Worm (Caenorhabditis elegans): ENCODE data around the gene F45H10.5.

Gene F45H10.5

DNA sequence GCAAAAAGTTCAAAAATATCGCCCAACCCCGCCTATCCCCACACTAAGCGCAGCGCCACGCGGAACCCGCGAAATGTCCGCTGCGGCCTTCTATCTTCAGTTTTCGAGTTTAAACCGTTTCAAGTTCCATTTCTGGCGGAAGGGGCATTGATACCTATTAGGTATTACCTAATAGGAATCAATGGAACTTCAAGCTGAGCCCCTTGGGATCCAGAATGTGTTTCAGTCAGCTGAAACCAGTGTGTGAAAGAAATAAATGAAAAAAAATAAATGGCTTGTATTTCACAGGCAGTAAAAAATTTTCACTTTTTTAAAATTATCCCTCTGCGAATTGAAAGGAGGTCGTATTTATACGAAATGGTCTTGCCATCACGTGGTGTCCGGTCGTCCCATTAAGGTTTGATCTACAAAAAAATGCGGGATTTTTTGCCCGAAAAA lies 19.5 kb downstream of the F45H10.5 start (continued):
- TF ChIP-seq snpc-3.4 (tag; optimal IDR thresholded peaks at IDR 0.05) (peak; percentile 98), F33H1.4 (GFP tag; IDR thresholded peaks at IDR 0.05) (peak; percentile 61), hlh-12 (tag; optimal IDR thresholded peaks at IDR 0.05) (no peak), sea-2 (GFP tag; IDR thresholded peaks at IDR 0.05) (no peak), lir-1 (GFP tag; conservative IDR thresholded peaks at IDR 0.05) (peak; percentile 51; the same call in 1 of the 2 replicates), nfya-1 (tag; optimal IDR thresholded peaks at IDR 0.05; ENCODE audit: borderline replicate concordance, insufficient read depth) (no peak), pha-4 (tag; optimal IDR thresholded peaks at IDR 0.05) (no peak), madf-3 (GFP tag; IDR thresholded peaks at IDR 0.05) (0 out of 2 replicates have a peak, but pooled peaks have one; percentile 29), ztf-28 (GFP tag; IDR thresholded peaks at IDR 0.05) (peak; percentile 29; the same call in 1 of the 2 replicates), ceh-100 (GFP tag; IDR thresholded peaks at IDR 0.05) (peak; percentile 52), attf-3 (GFP tag; conservative IDR thresholded peaks at IDR 0.05) (peak; percentile 39; the same call in 1 of the 2 replicates), let-526 (GFP tag; IDR thresholded peaks at IDR 0.05) (no peak), lin-35 (GFP tag; optimal IDR thresholded peaks at IDR 0.05) (peak in 1 of 3 experiments; percentile 29), Y53G8AR.9 (GFP tag; conservative IDR thresholded peaks at IDR 0.05) (peak; percentile 70), pbrm-1 (GFP tag; IDR thresholded peaks at IDR 0.05) (peak; percentile 88; the same call in 1 of the 2 replicates), madf-10 (tag; optimal IDR thresholded peaks at IDR 0.05) (no peak), madf-8 (GFP tag; conservative IDR thresholded peaks at IDR 0.05) (peak; percentile 48), attf-6 (GFP tag; IDR thresholded peaks at IDR 0.05) (peak; percentile 97), dpff-1 (tag; optimal IDR thresholded peaks at IDR 0.05) (no peak), B0019.2 (GFP tag; conservative IDR thresholded peaks at IDR 0.05) (peak; percentile 49; the same call in 1 of the 2 replicates), hmg-1.2 (GFP tag; IDR thresholded peaks at IDR 0.05) (peak; percentile 95), ekl-4 (GFP tag; IDR thresholded peaks at IDR 0.05) (peak; percentile 91), aptf-3 (GFP tag; IDR thresholded peaks at IDR 0.05) (no peak), cebp-1 (GFP tag; IDR thresholded peaks at IDR 0.05) (no peak), cebp-1 (tag; optimal IDR thresholded peaks at IDR 0.05) (peak; percentile 58), ama-1 (optimal IDR thresholded peaks at IDR 0.05) (no peak), ama-1 (GFP tag; optimal IDR thresholded peaks at IDR 0.05) (peak; percentile 17 to 73), ztf-22 (GFP tag; optimal IDR thresholded peaks at IDR 0.05) (no peak), hsf-1 (GFP tag; IDR thresholded peaks at IDR 0.05) (peak; percentile 39; the same call in 1 of the 2 replicates), bed-1 (GFP tag; IDR thresholded peaks at IDR 0.05) (no peak), F10E7.11 (tag; optimal IDR thresholded peaks at IDR 0.05) (no peak), F49E8.2 (tag; optimal IDR thresholded peaks at IDR 0.05; ENCODE audit: insufficient read depth) (peak; percentile 93), ceh-91 (GFP tag; IDR thresholded peaks at IDR 0.05) (peak; percentile 61), egl-44 (GFP tag; IDR thresholded peaks at IDR 0.05) (peak; percentile 52; the same call in 1 of the 2 replicates), nfyb-1 (GFP tag; IDR thresholded peaks at IDR 0.05) (0 out of 2 replicates have a peak, but pooled peaks have one; percentile 24), ceh-27 (GFP tag; optimal IDR thresholded peaks at IDR 0.05) (peak; percentile 7), mes-4 (tag; optimal IDR thresholded peaks at IDR 0.05) (peak; percentile 54), madf-6 (GFP tag; IDR thresholded peaks at IDR 0.05) (peak; percentile 89), mcd-1 (GFP tag; IDR thresholded peaks at IDR 0.05) (peak; percentile 62), nhr-80 (tag; optimal IDR thresholded peaks at IDR 0.05) (no peak), B0261.1 (tag; optimal IDR thresholded peaks at IDR 0.05) (no peak), D2030.7 (GFP tag; IDR thresholded peaks at IDR 0.05) (peak; percentile 99), T26A5.8 (tag; optimal IDR thresholded peaks at IDR 0.05) (peak; percentile 43), zim-3 (tag; optimal IDR thresholded peaks at IDR 0.05) (peak; percentile 49), rec-8 (tag; optimal IDR thresholded peaks at IDR 0.05) (peak in 1 of 2 experiments; percentile 20), F57C9.4 (tag; optimal IDR thresholded peaks at IDR 0.05) (no peak), dox-1 (GFP tag; IDR thresholded peaks at IDR 0.05) (peak; percentile 87), ztf-18 (tag; optimal IDR thresholded peaks at IDR 0.05) (peak; percentile 38), lin-54 (GFP tag; optimal IDR thresholded peaks at IDR 0.05) (peak; percentile 76)
